Fruit fly (Drosophila melanogaster) whole organism, embryonic: ENCODE results near the gene CG11771.

Experiments
- Atf3 ChIP-seq: fragments of 200-800 bp; sonication (Bioruptor generic); optimal IDR thresholded peaks from 3 replicates; lab custom pipeline; 2016; ENCODE audit warnings: missing biosample characterization, missing genetic modification characterization
- Blimp-1 ChIP-seq: fragments of 200-800 bp; sonication (Bioruptor generic); optimal IDR thresholded peaks from 3 replicates; lab custom pipeline; 2018; ENCODE audit warnings: missing biosample characterization, missing genetic modification characterization, mild to moderate bottlenecking, moderate library complexity, missing genetic modification reagents
- CG10267 ChIP-seq: fragments of 200-800 bp; sonication (Bioruptor generic); optimal IDR thresholded peaks from 2 replicates; lab custom pipeline; 2018; ENCODE audit warnings: missing biosample characterization, mild to moderate bottlenecking, missing genetic modification characterization, moderate library complexity
- CG12391 ChIP-seq: fragments of 200-800 bp; sonication (Bioruptor generic); optimal IDR thresholded peaks from 3 replicates; lab custom pipeline; 2018; ENCODE audit warnings: missing biosample characterization, mild to moderate bottlenecking, missing genetic modification characterization, moderate library complexity
- CG33213 ChIP-seq: fragments of 200-800 bp; sonication (Bioruptor generic); optimal IDR thresholded peaks from 3 replicates; lab custom pipeline; 2016; ENCODE audit warnings: missing biosample characterization, missing genetic modification characterization
- CG8089 ChIP-seq: fragments of 200-800 bp; sonication (Bioruptor generic); optimal IDR thresholded peaks from 3 replicates; lab custom pipeline; 2016; ENCODE audit warnings: missing biosample characterization, missing genetic modification characterization
- Hmr ChIP-seq: fragments of 200-800 bp; sonication (Bioruptor generic); optimal IDR thresholded peaks from 3 replicates; lab custom pipeline; 2017; ENCODE audit warnings: mild to moderate bottlenecking, missing biosample characterization, missing genetic modification reagents, missing genetic modification characterization
- al ChIP-seq: fragments of 200-800 bp; sonication (Bioruptor generic); IDR thresholded peaks from 2 replicates; pipeline ENCODE4 v1.3.6; 2022; ENCODE audit warnings: missing biosample characterization, missing genetic modification characterization
- luna ChIP-seq: fragments of 200-800 bp; sonication (Bioruptor generic); optimal IDR thresholded peaks from 2 replicates; lab custom pipeline; 2016; ENCODE audit warnings: missing biosample characterization, missing genetic modification characterization
- so ChIP-seq: fragments of 200-800 bp; sonication (Bioruptor generic); IDR thresholded peaks from 3 replicates; pipeline ENCODE4 v1.3.6; 2022; ENCODE audit warnings: missing biosample characterization, missing genetic modification characterization

DNA sequence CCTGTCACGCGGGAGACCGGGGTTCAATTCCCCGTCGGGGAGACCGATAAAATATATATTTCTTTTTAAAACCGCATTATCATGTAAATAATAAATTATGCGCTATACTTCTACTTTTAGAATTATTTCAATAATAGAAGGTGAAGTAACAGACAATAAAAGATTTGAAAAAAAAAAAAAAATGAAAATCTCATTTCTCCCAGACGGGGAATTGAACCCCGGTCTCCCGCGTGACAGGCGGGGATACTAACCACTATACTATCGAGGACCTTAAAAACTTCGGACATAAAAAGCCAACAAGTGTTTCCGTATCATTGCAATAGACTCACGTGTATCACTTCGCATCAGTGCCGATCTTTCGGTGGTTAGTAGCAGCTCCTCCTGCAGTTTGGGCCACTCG, 16.9 kb upstream of the CG11771 start:
- TF ChIP-seq CG8089 (GFP tag; lab: Kevin White, UChicago) (no peak), CG10267 (no peak), al (GFP tag; lab: Robert Waterston, UW) (no peak), Atf3 (GFP tag; lab: Kevin White, UChicago) (no peak), CG12391 (tag; lab: Kevin White, UChicago) (no peak), luna (no peak), CG33213 (GFP tag; lab: Kevin White, UChicago) (no peak), Hmr (GFP tag; lab: Kevin White, UChicago) (no peak), so (GFP tag; lab: Robert Waterston, UW) (no peak), Blimp-1 (no peak)
